Fruit fly (Drosophila melanogaster) whole organism, wandering third instar larva: ENCODE results near the gene Alp4.
A peak's percentile ranks its signal among the peaks of the same experiment; 100 is the strongest.

Experiments
- CG32264 ChIP-seq: fragments of 200-800 bp; sonication (Bioruptor generic); optimal IDR thresholded peaks from 2 replicates; lab custom pipeline; 2016; ENCODE audit warnings: missing biosample characterization, missing genetic modification characterization
- CG9705 ChIP-seq: fragments of 200-800 bp; sonication (Bioruptor generic); optimal IDR thresholded peaks from 2 replicates; lab custom pipeline; 2018; ENCODE audit warnings: missing biosample characterization, mild to moderate bottlenecking, missing genetic modification characterization
- CrebA ChIP-seq: fragments of 200-800 bp; sonication (Bioruptor generic); optimal IDR thresholded peaks from 2 replicates; lab custom pipeline; 2016; ENCODE audit warnings: missing biosample characterization, mild to moderate bottlenecking, missing genetic modification characterization, borderline replicate concordance
- Dfd ChIP-seq: fragments of >200 bp; optimal IDR thresholded peaks from 2 replicates; lab custom pipeline; 2017; ENCODE audit warnings: missing biosample characterization, missing genetic modification characterization
- Dif ChIP-seq: fragments of 200-275, 200-300 bp; sonication (Bioruptor generic); optimal IDR thresholded peaks from 2 replicates; lab custom pipeline; 2018; ENCODE audit warnings: missing biosample characterization, missing genetic modification characterization; ENCODE audit not compliant: partially characterized antibody
- GATAd ChIP-seq: sonication (Bioruptor generic); optimal IDR thresholded peaks from 2 replicates; lab custom pipeline; 2016; ENCODE audit warnings: missing biosample characterization, missing genetic modification characterization
- HLH106 ChIP-seq: fragments of 200-800 bp; optimal IDR thresholded peaks from 3 replicates; lab custom pipeline; 2019; ENCODE audit warnings: missing biosample characterization, mild to moderate bottlenecking, missing genetic modification characterization, moderate library complexity
- Hnf4 ChIP-seq: fragments of 200-800 bp; sonication (Bioruptor generic); optimal IDR thresholded peaks from 2 replicates; lab custom pipeline; 2016; ENCODE audit warnings: missing biosample characterization, mild to moderate bottlenecking, missing genetic modification characterization
- Hr78 ChIP-seq: fragments of >200 bp; optimal IDR thresholded peaks from 2 replicates; lab custom pipeline; 2017; ENCODE audit warnings: missing biosample characterization, missing genetic modification characterization
- Hr83 ChIP-seq: fragments of 200-300 bp; sonication (Bioruptor generic); optimal IDR thresholded peaks from 2 replicates; lab custom pipeline; 2016; ENCODE audit warnings: missing biosample characterization, mild to moderate bottlenecking, missing genetic modification characterization, moderate library complexity; ENCODE audit not compliant: poor library complexity, severe bottlenecking
- Jra ChIP-seq: sonication (Bioruptor generic); optimal IDR thresholded peaks from 2 replicates; lab custom pipeline; 2016; ENCODE audit warnings: missing biosample characterization, missing genetic modification characterization
- Mio ChIP-seq: sonication (Bioruptor generic); optimal IDR thresholded peaks from 2 replicates; lab custom pipeline; 2016; ENCODE audit warnings: missing biosample characterization, missing genetic modification characterization
- Myc ChIP-seq: fragments of >200 bp; optimal IDR thresholded peaks from 2 replicates; lab custom pipeline; 2017
- OdsH ChIP-seq: fragments of 200-800 bp; sonication (Bioruptor generic); optimal IDR thresholded peaks from 2 replicates; lab custom pipeline; 2016; ENCODE audit warnings: missing biosample characterization, mild to moderate bottlenecking, missing genetic modification characterization
- Rel ChIP-seq, 2 experiments: fragments of 200-800 bp; sonication (Bioruptor generic) in 1 of 2; optimal IDR thresholded peaks; 2 replicates in 1 of 2; 3 replicates in 1 of 2; lab custom pipeline; 2016 to 2019; ENCODE audit warnings: mild to moderate bottlenecking in 2 of 2, missing biosample characterization in 2 of 2, missing genetic modification characterization in 2 of 2, moderate library complexity in 1 of 2
- Sp1 ChIP-seq: fragments of 200-800 bp; sonication (Bioruptor generic); optimal IDR thresholded peaks from 3 replicates; lab custom pipeline; 2019; ENCODE audit warnings: missing biosample characterization, mild to moderate bottlenecking, missing genetic modification characterization, moderate library complexity
- Vsx2 ChIP-seq: fragments of 200-300, 225-300 bp; sonication (Bioruptor generic); optimal IDR thresholded peaks from 2 replicates; lab custom pipeline; 2018; ENCODE audit warnings: missing biosample characterization, missing genetic modification characterization; ENCODE audit not compliant: partially characterized antibody
- br ChIP-seq: fragments of 200-800 bp; sonication (Bioruptor generic); optimal IDR thresholded peaks from 2 replicates; lab custom pipeline; 2016; ENCODE audit warnings: missing biosample characterization, missing genetic modification characterization
- brk ChIP-seq: fragments of 200-800 bp; sonication (Bioruptor generic); optimal IDR thresholded peaks from 2 replicates; lab custom pipeline; 2016; ENCODE audit warnings: missing biosample characterization, mild to moderate bottlenecking, missing genetic modification characterization
- dl ChIP-seq, 2 experiments: fragments of 175-275, 200-275 bp in 1 of 2; fragments of 200-275 bp in 1 of 2; sonication (Bioruptor generic); optimal IDR thresholded peaks; lab custom pipeline; 2018; ENCODE audit warnings: mild to moderate bottlenecking in 2 of 2, missing biosample characterization in 2 of 2, missing genetic modification characterization in 2 of 2, moderate library complexity in 2 of 2; ENCODE audit not compliant: partially characterized antibody in 2 of 2, insufficient read depth in 1 of 2
- dmrt93B ChIP-seq: fragments of 200-800 bp; sonication (Bioruptor generic); optimal IDR thresholded peaks from 2 replicates; lab custom pipeline; 2018; ENCODE audit warnings: missing biosample characterization, mild to moderate bottlenecking, missing genetic modification characterization
- dsf ChIP-seq: sonication (Bioruptor generic); optimal IDR thresholded peaks from 2 replicates; lab custom pipeline; 2016; ENCODE audit warnings: missing biosample characterization, missing genetic modification characterization, borderline replicate concordance
- ey ChIP-seq: fragments of 200-800 bp; sonication (Bioruptor generic); optimal IDR thresholded peaks from 2 replicates; lab custom pipeline; 2016; ENCODE audit warnings: missing biosample characterization, missing genetic modification characterization
- fru ChIP-seq: fragments of 200-800 bp; sonication (Bioruptor generic); optimal IDR thresholded peaks from 3 replicates; lab custom pipeline; 2016; ENCODE audit warnings: missing biosample characterization, mild to moderate bottlenecking, missing genetic modification characterization
- h ChIP-seq: fragments of 200-800 bp; sonication (Bioruptor generic); optimal IDR thresholded peaks from 3 replicates; lab custom pipeline; 2016; ENCODE audit warnings: missing biosample characterization, mild to moderate bottlenecking, missing genetic modification characterization
- jim ChIP-seq: fragments of 175-275, 200-325 bp; sonication (Bioruptor generic); optimal IDR thresholded peaks from 2 replicates; lab custom pipeline; 2016; ENCODE audit warnings: missing biosample characterization, mild to moderate bottlenecking, missing genetic modification characterization
- lola ChIP-seq: fragments of >200 bp; optimal IDR thresholded peaks from 2 replicates; lab custom pipeline; 2017; ENCODE audit warnings: missing biosample characterization, missing genetic modification characterization
- pan ChIP-seq: fragments of >200 bp; optimal IDR thresholded peaks from 2 replicates; lab custom pipeline; 2017
- psq ChIP-seq: fragments of 200-800 bp; sonication (Bioruptor generic); optimal IDR thresholded peaks from 3 replicates; lab custom pipeline; 2017; ENCODE audit warnings: missing biosample characterization, mild to moderate bottlenecking, missing genetic modification characterization, moderate library complexity
- rgr ChIP-seq: fragments of 200-800 bp; sonication (Bioruptor generic); optimal IDR thresholded peaks from 3 replicates; lab custom pipeline; 2016; ENCODE audit warnings: missing biosample characterization, mild to moderate bottlenecking, missing genetic modification characterization
- sage ChIP-seq: fragments of 200-800 bp; sonication (Bioruptor generic); optimal IDR thresholded peaks from 2 replicates; lab custom pipeline; 2016; ENCODE audit warnings: missing biosample characterization, mild to moderate bottlenecking, missing genetic modification characterization
- sv ChIP-seq: fragments of 200-800 bp; sonication (Bioruptor generic); optimal IDR thresholded peaks from 3 replicates; lab custom pipeline; 2016; ENCODE audit warnings: missing biosample characterization, missing genetic modification characterization
- tai ChIP-seq: sonication (Bioruptor generic); optimal IDR thresholded peaks from 2 replicates; lab custom pipeline; 2016; ENCODE audit warnings: missing biosample characterization, missing genetic modification characterization
- woc ChIP-seq: sonication (Bioruptor generic); optimal IDR thresholded peaks from 2 replicates; lab custom pipeline; 2016; ENCODE audit warnings: missing biosample characterization, mild to moderate bottlenecking, missing genetic modification characterization

Gene Alp4

DNA sequence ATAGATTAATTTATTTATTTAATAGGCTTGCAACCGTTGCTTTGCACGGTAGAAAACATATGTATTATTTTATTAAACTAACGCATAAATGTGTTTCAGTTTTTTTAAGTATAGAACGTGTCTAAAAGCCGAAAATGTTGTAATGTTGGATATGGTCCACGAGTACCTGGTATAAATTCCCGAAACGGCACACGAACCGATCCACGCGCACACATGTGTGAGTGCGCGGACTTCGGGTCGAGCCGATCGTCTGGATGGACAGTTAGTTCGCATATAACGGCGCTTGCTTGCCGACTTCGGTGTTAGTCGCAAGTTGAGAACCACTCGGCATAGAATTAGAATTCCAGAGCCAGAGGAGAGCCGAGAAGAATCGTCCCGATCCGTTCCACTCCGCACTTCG lies at the start of gene Alp4:
Gene Alp4, plus strand, starts transcription at position 301 of the 400 bp plus-strand sequence.
- TF ChIP-seq pan (lab: Kevin White, UChicago) (no peak), Mio (GFP tag; lab: Kevin White, UChicago) (no peak), OdsH (no peak), Hr83 (GFP tag; lab: Kevin White, UChicago) (no peak)
- TF ChIP-seq, all 38 proteins: peak for 0

DNA sequence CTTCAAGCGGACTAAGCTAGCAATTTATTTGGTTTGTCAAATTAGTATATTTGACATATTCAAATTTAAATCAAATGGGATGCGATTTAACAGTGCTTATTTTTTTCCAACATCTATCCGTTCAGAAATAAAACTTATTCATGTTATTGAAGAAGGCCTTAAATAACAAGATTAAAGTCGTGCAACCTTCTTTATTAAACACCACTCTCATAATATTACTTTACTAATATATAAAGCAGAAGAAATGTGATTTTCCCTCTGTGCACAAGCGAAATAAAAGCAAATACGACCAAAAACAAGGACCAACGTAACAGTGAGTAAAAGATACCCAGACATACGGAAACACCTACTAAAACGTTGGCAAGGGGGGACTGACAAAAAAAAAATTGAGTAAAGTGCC lies 42.1 kb upstream of the Alp4 start:
- TF ChIP-seq fru (GFP tag; lab: Kevin White, UChicago) (no peak), br (GFP tag; lab: Kevin White, UChicago) (no peak), lola (no peak), Dfd (GFP tag; lab: Kevin White, UChicago) (no peak)
- TF ChIP-seq, all 38 proteins: peak for 0

- no peak for TF ChIP-seq rgr
- TF ChIP-seq fru (GFP tag; lab: Kevin White, UChicago) = no peak
- no peak for TF ChIP-seq Hnf4
- TF ChIP-seq brk (GFP tag; lab: Kevin White, UChicago) = no peak
- no peak for TF ChIP-seq br (GFP tag; lab: Kevin White, UChicago)
- TF ChIP-seq dmrt93B = no peak
- TF ChIP-seq woc (GFP tag; lab: Kevin White, UChicago) = no peak
- TF ChIP-seq pan (lab: Kevin White, UChicago) = no peak
- no peak for TF ChIP-seq Jra (GFP tag; lab: Kevin White, UChicago)
- no peak for TF ChIP-seq CrebA
- TF ChIP-seq dsf (GFP tag; lab: Kevin White, UChicago) = no peak
- TF ChIP-seq OdsH = no peak
- no peak for TF ChIP-seq CG9705 (GFP tag; lab: Kevin White, UChicago)
- TF ChIP-seq psq = no peak
Measured at dm6 chr3R:31010086-31010485, 38.6 kb upstream of the Alp4 start.

DNA sequence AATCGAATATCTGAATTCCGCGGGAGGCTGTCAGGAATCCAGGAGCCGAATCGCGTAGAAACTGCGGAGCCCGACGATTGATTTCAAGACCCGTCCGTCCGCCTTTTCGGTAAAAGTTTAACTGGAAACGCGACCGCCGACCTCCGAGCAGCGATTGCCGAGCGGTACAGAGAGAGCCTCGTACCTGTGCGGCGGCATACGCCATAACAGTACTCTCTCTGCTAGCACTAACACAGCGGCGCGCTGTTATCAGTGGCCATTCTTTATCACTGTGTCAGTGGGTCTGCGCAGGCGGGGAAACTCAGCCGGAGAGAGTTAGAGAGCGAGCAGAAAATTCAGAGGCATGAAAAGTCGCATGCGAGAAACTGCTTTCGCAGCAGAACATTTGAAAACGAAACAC lies 32.0 kb upstream of the Alp4 start, which contains the start of gene 5-HT7:
Gene 5-HT7, minus strand, starts transcription at position 161 of the 400 bp plus-strand sequence.
- TF ChIP-seq fru (GFP tag; lab: Kevin White, UChicago) (no peak), Hr78 (GFP tag; lab: Kevin White, UChicago) (no peak), woc (GFP tag; lab: Kevin White, UChicago) (no peak), Hnf4 (no peak), Vsx2 (peak; percentile 15), lola (no peak), sage (GFP tag; lab: Kevin White, UChicago) (no peak), Dif (GFP tag; lab: Kevin White, UChicago) (peak; percentile 38), Rel (GFP tag; optimal IDR thresholded peaks at IDR 0.05; lab: Kevin White, UChicago) (no peak), Rel (tag; optimal IDR thresholded peaks at IDR 0.05; lab: Kevin White, UChicago) (no peak), ey (no peak), dsf (GFP tag; lab: Kevin White, UChicago) (no peak), h (GFP tag; lab: Kevin White, UChicago) (no peak), dl (GFP tag; optimal IDR thresholded peaks at IDR 0.05; lab: Kevin White, UChicago; ENCODE audit: insufficient read depth in 1 of 2, partially characterized antibody in 2 of 2) (peak in 1 of 2 experiments; percentile 59)
- TF ChIP-seq, all 38 proteins: peak for 3

DNA sequence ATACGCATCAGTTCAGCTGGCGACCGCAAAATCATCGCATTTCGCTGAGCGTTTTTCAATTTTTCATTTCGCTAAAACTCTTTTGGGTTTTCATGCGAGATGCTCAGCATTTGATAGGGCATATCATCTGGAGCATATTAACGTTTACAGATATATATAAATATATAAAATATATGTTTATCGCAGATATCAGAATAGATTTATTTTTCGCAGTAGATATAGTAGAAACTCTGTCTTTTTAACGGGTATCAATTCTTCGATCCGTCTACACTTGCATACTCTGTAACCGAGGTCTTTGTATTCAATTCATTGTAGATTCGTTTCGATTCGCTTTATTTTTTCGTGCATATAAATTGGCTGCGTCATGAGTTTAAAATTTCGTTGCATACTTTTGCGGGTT lies 29.1 kb upstream of the Alp4 start:
- peak; percentile 28 for TF ChIP-seq Myc
- TF ChIP-seq HLH106 (tag; lab: Kevin White, UChicago) = peak; percentile 4
- TF ChIP-seq tai (GFP tag; lab: Kevin White, UChicago) = no peak

- TF ChIP-seq dmrt93B (no peak), dl (GFP tag; optimal IDR thresholded peaks at IDR 0.05; lab: Kevin White, UChicago; ENCODE audit: insufficient read depth in 1 of 2, partially characterized antibody in 2 of 2) (no peak), psq (no peak), Dfd (GFP tag; lab: Kevin White, UChicago) (no peak), CG9705 (GFP tag; lab: Kevin White, UChicago) (no peak), rgr (no peak), Hr83 (GFP tag; lab: Kevin White, UChicago) (no peak), sv (no peak), Myc (no peak), ey (no peak), jim (GFP tag; lab: Kevin White, UChicago) (no peak), tai (GFP tag; lab: Kevin White, UChicago) (no peak), GATAd (GFP tag; lab: Kevin White, UChicago) (no peak), brk (GFP tag; lab: Kevin White, UChicago) (no peak), woc (GFP tag; lab: Kevin White, UChicago) (no peak), CG32264 (no peak), lola (no peak), Sp1 (GFP tag; lab: Kevin White, UChicago) (no peak), pan (lab: Kevin White, UChicago) (no peak)
Measured at dm6 chr3R:31020762-31021161, 28.0 kb upstream of the Alp4 start.
